Worm (Caenorhabditis elegans) whole organism, L1 larva: Measurements from ENCODE around the gene W05B10.6.

Experiments used
- C04F5.9 ChIP-seq: sonication (generic microtip); optimal IDR thresholded peaks from 2 replicates; lab custom pipeline; 2016; ENCODE audit warnings: missing genetic modification characterization, missing compliant biosample characterization
- aha-1 ChIP-seq: fragments of 150-350 bp; optimal IDR thresholded peaks from 2 replicates; lab custom pipeline; 2014; ENCODE audit warnings: missing biosample characterization, missing genetic modification characterization
- alr-1 ChIP-seq: fragments of 200-800 bp; sonication (Bioruptor generic); optimal IDR thresholded peaks from 2 replicates; lab custom pipeline; 2018; ENCODE audit warnings: borderline replicate concordance, mild to moderate bottlenecking, missing genetic modification characterization, missing compliant biosample characterization
- aly-2 ChIP-seq: fragments of 150-350 bp; optimal IDR thresholded peaks from 2 replicates; lab custom pipeline; 2014; ENCODE audit warnings: missing biosample characterization, missing genetic modification characterization
- blmp-1 ChIP-seq: fragments of 150-350 bp; optimal IDR thresholded peaks from 2 replicates; lab custom pipeline; 2014; ENCODE audit warnings: missing biosample characterization, missing genetic modification characterization
- ces-1 ChIP-seq: fragments of 150-350 bp; optimal IDR thresholded peaks from 2 replicates; lab custom pipeline; 2014; ENCODE audit warnings: missing biosample characterization, missing genetic modification reagents, missing genetic modification characterization
- dpl-1 ChIP-seq, 3 experiments: fragments of 150-350 bp in 2 of 3; sonication (generic microtip) in 1 of 3; optimal IDR thresholded peaks; 2 replicates each; lab custom pipeline; 2014 to 2017; ENCODE audit warnings: missing biosample characterization in 3 of 3, missing genetic modification characterization in 3 of 3, missing genetic modification reagents in 3 of 3
- dsc-1 ChIP-seq: sonication (generic microtip); optimal IDR thresholded peaks from 2 replicates; lab custom pipeline; 2016; ENCODE audit warnings: mild to moderate bottlenecking, missing genetic modification characterization, missing compliant biosample characterization
- efl-3 ChIP-seq: fragments of 200-800 bp; sonication (Bioruptor generic); optimal IDR thresholded peaks from 2 replicates; lab custom pipeline; 2018; ENCODE audit warnings: mild to moderate bottlenecking, missing genetic modification characterization, missing compliant biosample characterization
- egl-13 ChIP-seq: sonication (generic microtip); optimal IDR thresholded peaks from 2 replicates; lab custom pipeline; 2016; ENCODE audit warnings: missing genotype, missing genetic modification reagents, missing genetic modification characterization, missing compliant biosample characterization
- egl-27 ChIP-seq, 2 experiments: fragments of 150-350 bp in 1 of 2; sonication (generic microtip); optimal IDR thresholded peaks; 3 replicates each; lab custom pipeline; 2017 to 2018; ENCODE audit warnings: missing biosample characterization in 2 of 2, missing genetic modification characterization in 2 of 2, missing genetic modification reagents in 2 of 2
- elt-3 ChIP-seq, 6 experiments: fragments of 150-350 bp in 1 of 6; sonication (generic microtip); optimal IDR thresholded peaks; 2 replicates each; lab custom pipeline; 2017 to 2018; ENCODE audit warnings: missing biosample characterization in 6 of 6, missing genetic modification characterization in 6 of 6, inconsistent platforms in 1 of 6
- fkh-10 ChIP-seq: sonication (generic microtip); optimal IDR thresholded peaks from 2 replicates; lab custom pipeline; 2017; ENCODE audit warnings: missing biosample characterization, missing genetic modification reagents, missing genetic modification characterization
- fkh-4 ChIP-seq: sonication (generic microtip); optimal IDR thresholded peaks from 2 replicates; lab custom pipeline; 2016; ENCODE audit warnings: missing compliant biosample characterization, missing genetic modification characterization, borderline replicate concordance
- fkh-8 ChIP-seq: sonication (generic microtip); optimal IDR thresholded peaks from 2 replicates; lab custom pipeline; 2016; ENCODE audit warnings: mild to moderate bottlenecking, missing genetic modification characterization, missing compliant biosample characterization
- fos-1 ChIP-seq: fragments of 150-350 bp; optimal IDR thresholded peaks from 2 replicates; lab custom pipeline; 2014; ENCODE audit warnings: missing biosample characterization, missing genetic modification characterization
- grh-1 ChIP-seq: fragments of 200-800 bp; sonication (Bioruptor generic); IDR thresholded peaks from 2 replicates; pipeline ENCODE4 v1.3.6; 2022; ENCODE audit warnings: missing genetic modification reagents, missing genetic modification characterization, missing compliant biosample characterization
- irx-1 ChIP-seq: sonication (generic microtip); optimal IDR thresholded peaks from 2 replicates; lab custom pipeline; 2016; ENCODE audit warnings: missing genetic modification characterization, missing compliant biosample characterization
- isw-1 ChIP-seq: fragments of 200-800 bp; sonication (Bioruptor generic); IDR thresholded peaks from 2 replicates; pipeline ENCODE4 v1.3.6; 2022; ENCODE audit warnings: missing genetic modification characterization, missing compliant biosample characterization
- jun-1 ChIP-seq: fragments of 150-350 bp; optimal IDR thresholded peaks from 2 replicates; lab custom pipeline; 2014; ENCODE audit warnings: missing biosample characterization, missing genetic modification reagents, missing genetic modification characterization
- lin-13 ChIP-seq: fragments of 150-350 bp; optimal IDR thresholded peaks from 2 replicates; lab custom pipeline; 2014; ENCODE audit warnings: missing biosample characterization, missing genetic modification reagents, missing genetic modification characterization
- lin-14 ChIP-seq: fragments of 200-800 bp; sonication (Bioruptor generic); optimal IDR thresholded peaks from 2 replicates; lab custom pipeline; 2018; ENCODE audit warnings: mild to moderate bottlenecking, missing genetic modification characterization, moderate library complexity, missing compliant biosample characterization
- lin-15B ChIP-seq: fragments of 150-350 bp; sonication (generic microtip); optimal IDR thresholded peaks from 3 replicates; lab custom pipeline; 2014; ENCODE audit warnings: missing biosample characterization, missing genetic modification characterization
- lir-3 ChIP-seq: sonication (generic microtip); optimal IDR thresholded peaks from 2 replicates; lab custom pipeline; 2016; ENCODE audit warnings: mild to moderate bottlenecking, missing genetic modification characterization, moderate library complexity, missing compliant biosample characterization; ENCODE audit not compliant: poor library complexity
- lsy-2 ChIP-seq, 2 experiments: fragments of 150-350 bp; optimal IDR thresholded peaks; 2 replicates each; lab custom pipeline; 2014; ENCODE audit warnings: missing biosample characterization in 2 of 2, missing genetic modification characterization in 2 of 2
- mdl-1 ChIP-seq, 2 experiments: fragments of 150-350 bp; optimal IDR thresholded peaks; 2 replicates each; lab custom pipeline; 2014 to 2017; ENCODE audit warnings: missing biosample characterization in 2 of 2, missing genetic modification characterization in 2 of 2, inconsistent platforms in 1 of 2
- mep-1 ChIP-seq: fragments of 150-350 bp; optimal IDR thresholded peaks from 2 replicates; lab custom pipeline; 2014; ENCODE audit warnings: missing biosample characterization, missing genetic modification characterization
- nhr-11 ChIP-seq: fragments of 150-350 bp; optimal IDR thresholded peaks from 2 replicates; lab custom pipeline; 2014; ENCODE audit warnings: missing biosample characterization, missing genetic modification characterization
- nhr-12 ChIP-seq: sonication (generic microtip); optimal IDR thresholded peaks from 2 replicates; lab custom pipeline; 2017; ENCODE audit warnings: missing biosample characterization, missing genetic modification characterization
- nhr-20 ChIP-seq: sonication (generic microtip); optimal IDR thresholded peaks from 2 replicates; lab custom pipeline; 2016; ENCODE audit warnings: mild to moderate bottlenecking, missing genetic modification characterization, missing compliant biosample characterization
- nhr-28 ChIP-seq: fragments of 150-350 bp; optimal IDR thresholded peaks from 2 replicates; lab custom pipeline; 2014; ENCODE audit warnings: missing biosample characterization, missing genetic modification characterization
- nhr-71 ChIP-seq: sonication (generic microtip); optimal IDR thresholded peaks from 2 replicates; lab custom pipeline; 2016; ENCODE audit warnings: mild to moderate bottlenecking, missing genetic modification characterization, moderate library complexity, missing compliant biosample characterization
- nhr-84 ChIP-seq: sonication (generic microtip); optimal IDR thresholded peaks from 2 replicates; lab custom pipeline; 2017; ENCODE audit warnings: missing biosample characterization, missing genetic modification characterization
- nhr-90 ChIP-seq: sonication (generic microtip); optimal IDR thresholded peaks from 2 replicates; lab custom pipeline; 2016; ENCODE audit warnings: mild to moderate bottlenecking, missing genetic modification characterization, missing compliant biosample characterization; ENCODE audit not compliant: poor library complexity
- pqm-1 ChIP-seq: sonication (generic microtip); optimal IDR thresholded peaks from 3 replicates; lab custom pipeline; 2017; ENCODE audit warnings: missing biosample characterization, missing genetic modification characterization
- rnt-1 ChIP-seq: sonication (generic microtip); optimal IDR thresholded peaks from 2 replicates; lab custom pipeline; 2016; ENCODE audit warnings: mild to moderate bottlenecking, missing genetic modification characterization, moderate library complexity, missing compliant biosample characterization
- unc-30 ChIP-seq: sonication (generic microtip); optimal IDR thresholded peaks from 2 replicates; lab custom pipeline; 2017; ENCODE audit warnings: missing biosample characterization, missing genetic modification characterization
- unc-98 ChIP-seq: fragments of 200-800 bp; sonication (Bioruptor generic); IDR thresholded peaks from 2 replicates; pipeline ENCODE4 v1.3.6; 2022; ENCODE audit warnings: missing genetic modification characterization, missing compliant biosample characterization
- vab-15 ChIP-seq: sonication (generic microtip); optimal IDR thresholded peaks from 2 replicates; lab custom pipeline; 2017; ENCODE audit warnings: missing genotype, mild to moderate bottlenecking, missing genetic modification characterization, missing compliant biosample characterization
- xbp-1 ChIP-seq: sonication (generic microtip); optimal IDR thresholded peaks from 2 replicates; lab custom pipeline; 2016; ENCODE audit warnings: missing genetic modification characterization, missing compliant biosample characterization
- zag-1 ChIP-seq: fragments of 150-350 bp; optimal IDR thresholded peaks from 2 replicates; lab custom pipeline; 2014; ENCODE audit warnings: missing biosample characterization, missing genetic modification characterization
- zip-4 ChIP-seq: fragments of 200-800 bp; sonication (Bioruptor generic); optimal IDR thresholded peaks from 2 replicates; lab custom pipeline; 2018; ENCODE audit warnings: mild to moderate bottlenecking, missing genetic modification characterization, moderate library complexity, missing compliant biosample characterization
- ztf-4 ChIP-seq: fragments of 150-350 bp; optimal IDR thresholded peaks from 2 replicates; lab custom pipeline; 2014; ENCODE audit warnings: missing biosample characterization, missing genetic modification characterization

The W05B10.6 gene

DNA sequence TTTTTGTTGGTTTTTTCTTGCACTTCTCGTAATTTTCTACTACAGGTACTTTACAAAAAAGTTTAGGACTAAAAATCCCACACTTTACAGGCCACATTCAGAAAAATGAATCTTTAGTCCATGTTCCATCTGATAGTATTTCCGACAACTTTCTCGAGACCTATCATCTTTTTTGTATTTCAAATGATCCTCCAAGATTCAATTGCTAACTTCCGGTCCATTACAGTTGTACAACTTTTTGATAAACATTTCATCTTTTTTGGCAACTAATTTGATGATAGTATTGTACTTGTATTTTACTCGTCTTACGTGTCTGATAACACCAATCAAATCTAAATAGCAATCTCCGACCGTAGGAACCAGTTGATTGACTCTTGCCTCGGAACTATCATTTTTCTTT lies 9.4 kb upstream of the W05B10.6 start (continued):
- TF ChIP-seq pqm-1 (no peak), ztf-4 (tag; lab: Kevin White, UChicago) (no peak), nhr-28 (no peak), nhr-20 (tag; lab: Kevin White, UChicago) (peak; percentile 25), lin-13 (no peak), mdl-1 (tag; optimal IDR thresholded peaks at IDR 0.05; lab: Kevin White, UChicago) (no peak)

- no peak for TF ChIP-seq fkh-10 (GFP tag; lab: Kevin White, UChicago)
- no peak for TF ChIP-seq fkh-8 (tag; lab: Kevin White, UChicago)
- no peak for TF ChIP-seq rnt-1 (tag; lab: Kevin White, UChicago)
- peak; percentile 90 for TF ChIP-seq dsc-1 (tag; lab: Kevin White, UChicago)
- peak; percentile 21 for TF ChIP-seq blmp-1 (tag; lab: Kevin White, UChicago)
- no peak for TF ChIP-seq ces-1 (GFP tag; lab: Kevin White, UChicago)
- no peak for TF ChIP-seq nhr-12
- TF ChIP-seq fkh-4 (tag; lab: Kevin White, UChicago), result peak; percentile 60
- TF ChIP-seq xbp-1, result no peak
- no peak for TF ChIP-seq alr-1 (tag; lab: Kevin White, UChicago)
- no peak for TF ChIP-seq zag-1 (tag; lab: Kevin White, UChicago)
- no peak for TF ChIP-seq aly-2 (tag; lab: Kevin White, UChicago)
- TF ChIP-seq ztf-4 (tag; lab: Kevin White, UChicago), result no peak
- no peak for TF ChIP-seq lin-14 (GFP tag; lab: Kevin White, UChicago)
- no peak for TF ChIP-seq egl-13 (tag; lab: Kevin White, UChicago)
- no peak for TF ChIP-seq C04F5.9 (tag; lab: Kevin White, UChicago)
- TF ChIP-seq, all 84 proteins: peak for 3
Measured at ce11 chrV:12663386-12663785, 5.3 kb upstream of the W05B10.6 start.

- TF ChIP-seq vab-15 (tag; lab: Kevin White, UChicago) (no peak), irx-1 (tag; lab: Kevin White, UChicago) (no peak), nhr-11 (no peak), lsy-2 (tag; optimal IDR thresholded peaks at IDR 0.05; lab: Kevin White, UChicago) (no peak), egl-27 (tag; optimal IDR thresholded peaks at IDR 0.05; lab: Kevin White, UChicago) (no peak), fkh-8 (tag; lab: Kevin White, UChicago) (no peak), unc-30 (tag; lab: Kevin White, UChicago) (no peak), lin-13 (no peak), elt-3 (tag; optimal IDR thresholded peaks at IDR 0.05; lab: Kevin White, UChicago) (no peak), blmp-1 (tag; lab: Kevin White, UChicago) (no peak), nhr-71 (tag; lab: Kevin White, UChicago) (no peak), egl-13 (tag; lab: Kevin White, UChicago) (no peak), lin-14 (GFP tag; lab: Kevin White, UChicago) (no peak)
Measured at ce11 chrV:12661619-12662018, 3.6 kb upstream of the W05B10.6 start, which contains the start of gene W05B10.3. W05B10.3 (minus strand) TSS chrV:12661719.

ce11 chrV:12660280-12660818 lies 2.3 kb upstream of the W05B10.6 start, which contains the start of gene his-74:
his-74 (minus strand) TSS chrV:12660330.
- no peak for TF ChIP-seq elt-3 (tag; optimal IDR thresholded peaks at IDR 0.05; lab: Kevin White, UChicago)
- no peak for TF ChIP-seq grh-1
- no peak for TF ChIP-seq nhr-20 (tag; lab: Kevin White, UChicago)
- no peak for TF ChIP-seq lin-14 (GFP tag; lab: Kevin White, UChicago)
- TF ChIP-seq, all 84 proteins: peak for 0

ce11 chrV:12659426-12659825 lies 1.4 kb upstream of the W05B10.6 start, which contains the start of gene ccch-3:
ccch-3 (minus strand) TSS chrV:12659687.
- TF ChIP-seq jun-1 (tag; lab: Kevin White, UChicago) (peak; percentile 3), nhr-90 (tag; lab: Kevin White, UChicago) (peak; percentile 81), isw-1 (GFP tag; lab: Robert Waterston, UW) (peak; percentile 28), xbp-1 (peak; percentile 80), mep-1 (tag; lab: Kevin White, UChicago) (peak; percentile 82), aha-1 (tag; lab: Kevin White, UChicago) (no peak), fos-1 (tag; lab: Kevin White, UChicago) (peak; percentile 6), efl-3 (no peak), lir-3 (tag; lab: Kevin White, UChicago) (peak; percentile 37), dpl-1 (GFP tag; optimal IDR thresholded peaks at IDR 0.05; lab: Kevin White, UChicago) (peak; percentile 63 to 83 (median 81)), pqm-1 (no peak), fkh-8 (tag; lab: Kevin White, UChicago) (peak; percentile 70), grh-1 (0 out of 2 replicates have a peak, but pooled peaks have one; percentile 30), nhr-84 (no peak), lin-15B (tag; lab: Kevin White, UChicago) (no peak), lsy-2 (tag; optimal IDR thresholded peaks at IDR 0.05; lab: Kevin White, UChicago) (peak; percentile 79 to 88), zip-4 (no peak), blmp-1 (tag; lab: Kevin White, UChicago) (peak; percentile 66), unc-98 (GFP tag; lab: Robert Waterston, UW) (no peak)
